Worm (Caenorhabditis elegans) whole organism, L1 larva: ENCODE data around the gene srb-17.

ENCODE experiments used
- alr-1 ChIP-seq: fragments of 200-800 bp; sonication (Bioruptor generic); optimal IDR thresholded peaks from 2 replicates; lab custom pipeline; 2018; ENCODE audit warnings: borderline replicate concordance, mild to moderate bottlenecking, missing genetic modification characterization, missing compliant biosample characterization
- egl-27 ChIP-seq, 2 experiments: fragments of 150-350 bp in 1 of 2; sonication (generic microtip); optimal IDR thresholded peaks; 3 replicates each; lab custom pipeline; 2017 to 2018; ENCODE audit warnings: missing biosample characterization in 2 of 2, missing genetic modification characterization in 2 of 2, missing genetic modification reagents in 2 of 2
- fkh-10 ChIP-seq: sonication (generic microtip); optimal IDR thresholded peaks from 2 replicates; lab custom pipeline; 2017; ENCODE audit warnings: missing biosample characterization, missing genetic modification reagents, missing genetic modification characterization
- hlh-4 ChIP-seq: sonication (generic microtip); optimal IDR thresholded peaks from 2 replicates; lab custom pipeline; 2016; ENCODE audit warnings: mild to moderate bottlenecking, missing genetic modification characterization, missing compliant biosample characterization
- jun-1 ChIP-seq: fragments of 150-350 bp; optimal IDR thresholded peaks from 2 replicates; lab custom pipeline; 2014; ENCODE audit warnings: missing biosample characterization, missing genetic modification reagents, missing genetic modification characterization
- lin-13 ChIP-seq: fragments of 150-350 bp; optimal IDR thresholded peaks from 2 replicates; lab custom pipeline; 2014; ENCODE audit warnings: missing biosample characterization, missing genetic modification reagents, missing genetic modification characterization
- mep-1 ChIP-seq: fragments of 150-350 bp; optimal IDR thresholded peaks from 2 replicates; lab custom pipeline; 2014; ENCODE audit warnings: missing biosample characterization, missing genetic modification characterization
- nhr-11 ChIP-seq: fragments of 150-350 bp; optimal IDR thresholded peaks from 2 replicates; lab custom pipeline; 2014; ENCODE audit warnings: missing biosample characterization, missing genetic modification characterization
- nhr-12 ChIP-seq: sonication (generic microtip); optimal IDR thresholded peaks from 2 replicates; lab custom pipeline; 2017; ENCODE audit warnings: missing biosample characterization, missing genetic modification characterization
- nhr-237 ChIP-seq: fragments of 150-350 bp; optimal IDR thresholded peaks from 2 replicates; lab custom pipeline; 2014; ENCODE audit warnings: missing biosample characterization, missing genetic modification characterization
- pqm-1 ChIP-seq: sonication (generic microtip); optimal IDR thresholded peaks from 3 replicates; lab custom pipeline; 2017; ENCODE audit warnings: missing biosample characterization, missing genetic modification characterization
- snpc-4 ChIP-seq: fragments of 150-350 bp; optimal IDR thresholded peaks from 2 replicates; lab custom pipeline; 2014; ENCODE audit warnings: missing biosample characterization, missing genetic modification characterization
- unc-98 ChIP-seq: fragments of 200-800 bp; sonication (Bioruptor generic); IDR thresholded peaks from 2 replicates; pipeline ENCODE4 v1.3.6; 2022; ENCODE audit warnings: missing genetic modification characterization, missing compliant biosample characterization

- TF ChIP-seq mep-1 (tag; lab: Kevin White, UChicago) (no peak), hlh-4 (tag; lab: Kevin White, UChicago) (no peak), nhr-11 (tag; lab: Kevin White, UChicago) (no peak), alr-1 (no peak), nhr-237 (no peak), fkh-10 (GFP tag; lab: Kevin White, UChicago) (no peak), lin-13 (GFP tag; lab: Kevin White, UChicago) (no peak), pqm-1 (no peak), jun-1 (tag; lab: Kevin White, UChicago) (no peak), egl-27 (tag; optimal IDR thresholded peaks at IDR 0.05; lab: Kevin White, UChicago) (no peak), unc-98 (GFP tag; lab: Robert Waterston, UW) (no peak), snpc-4 (tag; lab: Kevin White, UChicago) (no peak), nhr-12 (no peak)
Observed at ce11 chrIV:10489409-10489808, 32.4 kb upstream of the srb-17 start.
